Fruit fly (Drosophila melanogaster): ENCODE results near the gene disp.

disp gene

DNA sequence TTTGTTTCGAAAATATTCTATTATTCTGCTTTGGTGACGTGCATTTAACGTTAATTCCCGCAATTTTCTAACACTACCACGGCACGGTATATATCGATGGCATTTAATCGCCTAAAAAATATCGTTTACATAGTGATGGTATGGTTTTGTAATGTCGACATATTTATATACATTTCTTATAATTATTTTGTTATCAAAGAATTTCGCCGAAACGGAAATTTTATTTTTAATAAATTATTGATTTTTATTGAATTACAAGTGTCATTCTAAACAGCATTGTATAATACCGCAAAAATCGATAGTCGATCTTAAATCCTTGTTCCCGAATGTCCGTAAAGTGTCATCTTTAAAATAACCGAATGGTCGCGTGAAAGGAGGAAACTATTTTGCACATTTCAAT is 31.7 kb downstream of the disp start, which contains the start of the genes Sec20 and dgrn (continued):
- no peak for TF ChIP-seq org-1 (GFP tag; optimal IDR thresholded peaks at IDR 0.05)
- 0 out of 2 replicates have a peak, but pooled peaks have one; percentile 26 for TF ChIP-seq ttk (GFP tag; IDR thresholded peaks at IDR 0.05)
- no peak for TF ChIP-seq CG43689 (GFP tag; IDR thresholded peaks at IDR 0.05)
- TF ChIP-seq CG30431 (GFP tag; optimal IDR thresholded peaks at IDR 0.05): no peak
- peak; percentile 66 for TF ChIP-seq zfh1 (GFP tag; IDR thresholded peaks at IDR 0.05)
- no peak for TF ChIP-seq ash1 (GFP tag; optimal IDR thresholded peaks at IDR 0.05)
- peak; percentile 4 for TF ChIP-seq pum (GFP tag; optimal IDR thresholded peaks at IDR 0.05)
- TF ChIP-seq rib (GFP tag; IDR thresholded peaks at IDR 0.05): no peak
- TF ChIP-seq jing (GFP tag; optimal IDR thresholded peaks at IDR 0.05): no peak
- peak; percentile 15 for TF ChIP-seq sqz (GFP tag; optimal IDR thresholded peaks at IDR 0.05)
- no peak for TF ChIP-seq gsb-n (tag; optimal IDR thresholded peaks at IDR 0.05)
- no peak for TF ChIP-seq abd-A (tag; optimal IDR thresholded peaks at IDR 0.05)
- peak; percentile 60 for TF ChIP-seq sisA (GFP tag; IDR thresholded peaks at IDR 0.05)
- peak; percentile 82 for TF ChIP-seq CG12659 (GFP tag; optimal IDR thresholded peaks at IDR 0.05)
- peak; percentile 78 for TF ChIP-seq CG31441 (GFP tag; IDR thresholded peaks at IDR 0.05)
- no peak for TF ChIP-seq CG17612 (GFP tag; IDR thresholded peaks at IDR 0.05)
- TF ChIP-seq CG10654 (GFP tag; optimal IDR thresholded peaks at IDR 0.05): peak; percentile 50
- peak; percentile 84 for TF ChIP-seq CG30403 (GFP tag; optimal IDR thresholded peaks at IDR 0.05)
- TF ChIP-seq ase (GFP tag; IDR thresholded peaks at IDR 0.05): no peak; the same call in 2 of the 3 replicates
- TF ChIP-seq Kr (GFP tag; optimal IDR thresholded peaks at IDR 0.05): no peak
- peak; percentile 37; the same call in 1 of the 3 replicates for TF ChIP-seq CG34422 (GFP tag; IDR thresholded peaks at IDR 0.05)
- TF ChIP-seq shn (GFP tag; optimal IDR thresholded peaks at IDR 0.05): no peak
- peak; percentile 28; the same call in 1 of the 2 replicates for TF ChIP-seq CG10959 (GFP tag; IDR thresholded peaks at IDR 0.05)
- 0 out of 2 replicates have a peak, but pooled peaks have one; percentile 21 for TF ChIP-seq ranshi (GFP tag; IDR thresholded peaks at IDR 0.05)
- TF ChIP-seq Nf-YA (GFP tag; IDR thresholded peaks at IDR 0.05): no peak
- TF ChIP-seq esg (GFP tag; conservative IDR thresholded peaks at IDR 0.05): 0 out of 2 replicates have a peak, but pooled peaks have one; percentile 37
- TF ChIP-seq Dip3 (GFP tag; optimal IDR thresholded peaks at IDR 0.05): peak; percentile 56
- no peak for TF ChIP-seq kni (GFP tag; optimal IDR thresholded peaks at IDR 0.05)
- TF ChIP-seq CG18262 (tag; optimal IDR thresholded peaks at IDR 0.05): peak; percentile 72
- peak; percentile 26 for TF ChIP-seq Oli (tag; optimal IDR thresholded peaks at IDR 0.05)
- no peak for TF ChIP-seq CG12071 (GFP tag; optimal IDR thresholded peaks at IDR 0.05)
- peak; percentile 31 for TF ChIP-seq CG10462 (GFP tag; optimal IDR thresholded peaks at IDR 0.05)
- TF ChIP-seq Atf3 (GFP tag; optimal IDR thresholded peaks at IDR 0.05): peak; percentile 2
- no peak for TF ChIP-seq pb (GFP tag; optimal IDR thresholded peaks at IDR 0.05)
- TF ChIP-seq Doc3 (GFP tag; IDR thresholded peaks at IDR 0.05; ENCODE audit: partially characterized antibody): peak; percentile 91
- TF ChIP-seq CG10274 (GFP tag; optimal IDR thresholded peaks at IDR 0.05): no peak
- no peak for TF ChIP-seq Oaz (GFP tag; IDR thresholded peaks at IDR 0.05)
- peak; percentile 61 for TF ChIP-seq Blimp-1 (GFP tag; optimal IDR thresholded peaks at IDR 0.05)
- TF ChIP-seq Neu2 (GFP tag; optimal IDR thresholded peaks at IDR 0.05; ENCODE audit: borderline replicate concordance): no peak
- TF ChIP-seq eyg (GFP tag; optimal IDR thresholded peaks at IDR 0.05): no peak
- TF ChIP-seq CG33557 (GFP tag; optimal IDR thresholded peaks at IDR 0.05): no peak
- TF ChIP-seq CG16779 (GFP tag; IDR thresholded peaks at IDR 0.05): no peak
- no peak for TF ChIP-seq run (tag; optimal IDR thresholded peaks at IDR 0.05)
- peak; percentile 23 for TF ChIP-seq jumu (GFP tag; optimal IDR thresholded peaks at IDR 0.05)
- TF ChIP-seq CG11247 (GFP tag; IDR thresholded peaks at IDR 0.05): peak; percentile 74
- peak; percentile 44 for TF ChIP-seq CG10147 (GFP tag; optimal IDR thresholded peaks at IDR 0.05)
- peak; percentile 62 for TF ChIP-seq CG7839 (tag; optimal IDR thresholded peaks at IDR 0.05)
- TF ChIP-seq emc (GFP tag; optimal IDR thresholded peaks at IDR 0.05): no peak
- TF ChIP-seq sd (tag; optimal IDR thresholded peaks at IDR 0.05): peak; percentile 75
- peak; percentile 90 for TF ChIP-seq CG34224 (GFP tag; IDR thresholded peaks at IDR 0.05; ENCODE audit: partially characterized antibody)
- TF ChIP-seq tll (GFP tag; optimal IDR thresholded peaks at IDR 0.05): no peak

Measured in whole organism, embryonic.